Fruit fly (Drosophila melanogaster) whole organism, embryonic: Measurements from ENCODE around the gene MED25.

Experiments used
- Antp ChIP-seq: fragments of 200-800 bp; sonication (Bioruptor generic); optimal IDR thresholded peaks from 3 replicates; lab custom pipeline; 2016; ENCODE audit warnings: missing biosample characterization, missing genetic modification characterization
- CG10543 ChIP-seq: fragments of 200-800 bp; sonication (Bioruptor generic); optimal IDR thresholded peaks from 3 replicates; lab custom pipeline; 2017; ENCODE audit warnings: missing biosample characterization, mild to moderate bottlenecking, missing genetic modification characterization, moderate library complexity
- CG11504 ChIP-seq: fragments of 200-800 bp; sonication (Bioruptor generic); optimal IDR thresholded peaks from 3 replicates; lab custom pipeline; 2019; ENCODE audit warnings: missing biosample characterization, mild to moderate bottlenecking, missing genetic modification characterization, moderate library complexity
- CG12104 ChIP-seq: fragments of 200-800 bp; sonication (Bioruptor generic); optimal IDR thresholded peaks from 3 replicates; lab custom pipeline; 2016; ENCODE audit warnings: missing biosample characterization, missing genetic modification characterization
- CG12236 ChIP-seq: fragments of 200-800 bp; sonication (Bioruptor generic); optimal IDR thresholded peaks from 2 replicates; lab custom pipeline; 2016; ENCODE audit warnings: missing biosample characterization, missing genetic modification characterization
- CG12744 ChIP-seq: fragments of 200-800 bp; sonication (Bioruptor generic); optimal IDR thresholded peaks from 2 replicates; lab custom pipeline; 2016; ENCODE audit warnings: missing biosample characterization, missing genetic modification characterization
- CG13424 ChIP-seq: fragments of 200-800 bp; sonication (Bioruptor generic); optimal IDR thresholded peaks from 2 replicates; lab custom pipeline; 2019; ENCODE audit warnings: missing biosample characterization, mild to moderate bottlenecking, missing genetic modification characterization, moderate library complexity
- CG14441 ChIP-seq: fragments of 200-800 bp; sonication (Bioruptor generic); IDR thresholded peaks from 2 replicates; pipeline ENCODE4 v1.3.6; 2022; ENCODE audit warnings: missing biosample characterization, missing genetic modification characterization
- CG15696 ChIP-seq: fragments of 200-800 bp; sonication (Bioruptor generic); optimal IDR thresholded peaks from 2 replicates; lab custom pipeline; 2019; ENCODE audit warnings: missing biosample characterization, mild to moderate bottlenecking, missing genetic modification characterization, moderate library complexity
- CG1602 ChIP-seq: fragments of 200-800 bp; sonication (Bioruptor generic); optimal IDR thresholded peaks from 3 replicates; lab custom pipeline; 2016; ENCODE audit warnings: missing biosample characterization, missing genetic modification characterization
- CG1603 ChIP-seq: fragments of 200-800 bp; sonication (Bioruptor generic); optimal IDR thresholded peaks from 2 replicates; lab custom pipeline; 2019; ENCODE audit warnings: missing biosample characterization, mild to moderate bottlenecking, missing genetic modification characterization, moderate library complexity
- CG16863 ChIP-seq: fragments of 200-800 bp; sonication (Bioruptor generic); optimal IDR thresholded peaks from 3 replicates; lab custom pipeline; 2016; ENCODE audit warnings: missing biosample characterization, missing genetic modification characterization
- CG18262 ChIP-seq: fragments of 200-800 bp; optimal IDR thresholded peaks from 3 replicates; lab custom pipeline; 2019; ENCODE audit warnings: missing biosample characterization, mild to moderate bottlenecking, missing genetic modification characterization, moderate library complexity
- CG2129 ChIP-seq: fragments of 200-800 bp; sonication (Bioruptor generic); IDR thresholded peaks from 2 replicates; pipeline ENCODE4 v1.3.6; 2022; ENCODE audit warnings: missing biosample characterization, missing genetic modification characterization; ENCODE audit not compliant: partially characterized antibody
- CG5180 ChIP-seq: fragments of 200-800 bp; sonication (Bioruptor generic); optimal IDR thresholded peaks from 3 replicates; lab custom pipeline; 2017; ENCODE audit warnings: missing biosample characterization, missing genetic modification characterization, mild to moderate bottlenecking, moderate library complexity, missing genetic modification reagents
- CG8359 ChIP-seq: fragments of 200-800 bp; sonication (Bioruptor generic); optimal IDR thresholded peaks from 2 replicates; lab custom pipeline; 2017; ENCODE audit warnings: missing biosample characterization, mild to moderate bottlenecking, missing genetic modification characterization, borderline replicate concordance
- CG8924 ChIP-seq: fragments of 200-800 bp; optimal IDR thresholded peaks from 3 replicates; lab custom pipeline; 2019; ENCODE audit warnings: missing biosample characterization, mild to moderate bottlenecking, missing genetic modification characterization, moderate library complexity
- Dp ChIP-seq: fragments of 200-800 bp; sonication (Bioruptor generic); optimal IDR thresholded peaks from 2 replicates; lab custom pipeline; 2018; ENCODE audit warnings: missing biosample characterization, mild to moderate bottlenecking, missing genetic modification characterization, moderate library complexity
- E2f2 ChIP-seq: fragments of 200-800 bp; sonication (Bioruptor generic); IDR thresholded peaks from 2 replicates; pipeline ENCODE4 v1.3.6; 2022; ENCODE audit warnings: missing biosample characterization, missing genetic modification characterization
- Gsc ChIP-seq: fragments of 200-800 bp; sonication (Bioruptor generic); IDR thresholded peaks from 2 replicates; pipeline ENCODE4 v1.3.6; 2022; ENCODE audit warnings: missing biosample characterization, missing genetic modification characterization
- Gug ChIP-seq: fragments of 200-800 bp; sonication (Bioruptor generic); IDR thresholded peaks from 4 replicates; pipeline ENCODE4 v1.3.6; 2022; ENCODE audit warnings: missing biosample characterization, missing genetic modification characterization
- H2.0 ChIP-seq: fragments of 200-800 bp; sonication (Bioruptor generic); IDR thresholded peaks from 2 replicates; pipeline ENCODE4 v1.3.6; 2022; ENCODE audit warnings: missing biosample characterization, missing genetic modification characterization
- HLHmδ ChIP-seq: fragments of 200-800 bp; sonication (Bioruptor generic); optimal IDR thresholded peaks from 2 replicates; lab custom pipeline; 2018; ENCODE audit warnings: missing biosample characterization, mild to moderate bottlenecking, missing genetic modification characterization, moderate library complexity
- Hsf ChIP-seq: fragments of 200-800 bp; sonication (Bioruptor generic); optimal IDR thresholded peaks from 3 replicates; lab custom pipeline; 2016; ENCODE audit warnings: missing biosample characterization, missing genetic modification characterization
- Max ChIP-seq: fragments of 200-800 bp; sonication (Bioruptor generic); optimal IDR thresholded peaks from 2 replicates; lab custom pipeline; 2016; ENCODE audit warnings: missing biosample characterization, mild to moderate bottlenecking, missing genetic modification characterization
- Nf-YC ChIP-seq: fragments of 200-800 bp; optimal IDR thresholded peaks from 3 replicates; lab custom pipeline; 2019; ENCODE audit warnings: missing biosample characterization, mild to moderate bottlenecking, missing genetic modification characterization, moderate library complexity
- NfI ChIP-seq: fragments of 200-800 bp; sonication (Bioruptor generic); optimal IDR thresholded peaks from 3 replicates; lab custom pipeline; 2018; ENCODE audit warnings: missing biosample characterization, mild to moderate bottlenecking, missing genetic modification characterization, moderate library complexity
- Ravus ChIP-seq: fragments of 200-800 bp; sonication (Bioruptor generic); IDR thresholded peaks from 2 replicates; pipeline ENCODE4 v1.3.6; 2022; ENCODE audit warnings: missing biosample characterization, missing genetic modification characterization
- Sry-δ ChIP-seq: fragments of 200-800 bp; sonication (Bioruptor generic); optimal IDR thresholded peaks from 2 replicates; lab custom pipeline; 2016; ENCODE audit warnings: missing biosample characterization, missing genetic modification characterization
- Stat92E ChIP-seq, 3 experiments: fragments of >200 bp in 2 of 3; fragments of 200-800 bp in 1 of 3; sonication (Bioruptor generic) in 1 of 3; optimal IDR thresholded peaks; 2 replicates each; lab custom pipeline; 2017 to 2019; ENCODE audit warnings: missing biosample characterization in 3 of 3, missing genetic modification characterization in 3 of 3, mild to moderate bottlenecking in 1 of 3, moderate library complexity in 1 of 3
- Taf1 ChIP-seq: fragments of 200-800 bp; sonication (Bioruptor generic); IDR thresholded peaks from 2 replicates; pipeline ENCODE4 v1.3.6; 2022; ENCODE audit warnings: missing biosample characterization, missing genetic modification characterization
- aop ChIP-seq: fragments of 200-800 bp; sonication (Bioruptor generic); IDR thresholded peaks from 2 replicates; pipeline ENCODE4 v1.3.6; 2022; ENCODE audit warnings: missing biosample characterization, missing genetic modification characterization
- ash1 ChIP-seq: fragments of 200-800 bp; sonication (Bioruptor generic); optimal IDR thresholded peaks from 2 replicates; lab custom pipeline; 2018; ENCODE audit warnings: missing biosample characterization, mild to moderate bottlenecking, missing genetic modification characterization
- bbx ChIP-seq: fragments of 200-800 bp; sonication (Bioruptor generic); IDR thresholded peaks from 2 replicates; pipeline ENCODE4 v1.3.6; 2022; ENCODE audit warnings: missing biosample characterization, missing genetic modification characterization; ENCODE audit not compliant: partially characterized antibody
- bcd ChIP-seq: fragments of 200-800 bp; sonication (Bioruptor generic); optimal IDR thresholded peaks from 2 replicates; lab custom pipeline; 2017; ENCODE audit warnings: missing biosample characterization, mild to moderate bottlenecking, missing genetic modification characterization
- chinmo ChIP-seq: fragments of 200-800 bp; sonication (Bioruptor generic); IDR thresholded peaks from 4 replicates; pipeline ENCODE4 v1.3.6; 2022; ENCODE audit warnings: missing biosample characterization, missing genetic modification characterization; ENCODE audit not compliant: partially characterized antibody
- cwo ChIP-seq: fragments of 200-800 bp; sonication (Bioruptor generic); optimal IDR thresholded peaks from 3 replicates; lab custom pipeline; 2017; ENCODE audit warnings: missing biosample characterization, missing genetic modification characterization, mild to moderate bottlenecking, moderate library complexity, missing genetic modification reagents
- fd96Cb ChIP-seq: fragments of 200-800 bp; sonication (Bioruptor generic); optimal IDR thresholded peaks from 2 replicates; lab custom pipeline; 2018; ENCODE audit warnings: missing biosample characterization, mild to moderate bottlenecking, missing genetic modification characterization, moderate library complexity
- ham ChIP-seq: fragments of 200-800 bp; sonication (Bioruptor generic); IDR thresholded peaks from 2 replicates; pipeline ENCODE4 v1.3.6; 2022; ENCODE audit warnings: missing biosample characterization, missing genetic modification characterization
- hth ChIP-seq: fragments of >200 bp; optimal IDR thresholded peaks from 2 replicates; lab custom pipeline; 2017; ENCODE audit warnings: inconsistent platforms
- phol ChIP-seq: fragments of 200-800 bp; sonication (Bioruptor generic); optimal IDR thresholded peaks from 3 replicates; lab custom pipeline; 2018; ENCODE audit warnings: missing biosample characterization, mild to moderate bottlenecking, missing genetic modification characterization, moderate library complexity
- sc ChIP-seq, 3 experiments: fragments of >200 bp in 2 of 3; fragments of 200-800 bp in 1 of 3; sonication (Bioruptor generic) in 1 of 3; optimal IDR thresholded peaks; 2 replicates in 2 of 3; 3 replicates in 1 of 3; lab custom pipeline; 2017; ENCODE audit warnings: mild to moderate bottlenecking in 1 of 3, missing biosample characterization in 1 of 3, missing genetic modification characterization in 1 of 3, missing genetic modification reagents in 1 of 3
- sens ChIP-seq: fragments of 200-800 bp; sonication (Bioruptor generic); peaks from one replicate; lab custom pipeline; 2016; ENCODE audit warnings: missing biosample characterization, missing genetic modification characterization
- slp2 ChIP-seq: fragments of 200-800 bp; sonication (Bioruptor generic); optimal IDR thresholded peaks from 2 replicates; lab custom pipeline; 2016; ENCODE audit warnings: missing biosample characterization, missing genetic modification characterization
- stwl ChIP-seq: fragments of 200-800 bp; sonication (Bioruptor generic); optimal IDR thresholded peaks from 3 replicates; lab custom pipeline; 2018; ENCODE audit warnings: missing biosample characterization, mild to moderate bottlenecking, missing genetic modification characterization, moderate library complexity
- tap ChIP-seq: fragments of 200-800 bp; optimal IDR thresholded peaks from 3 replicates; lab custom pipeline; 2019; ENCODE audit warnings: missing biosample characterization, mild to moderate bottlenecking, missing genetic modification characterization, moderate library complexity
- ttk ChIP-seq: fragments of 200-800 bp; sonication (Bioruptor generic); IDR thresholded peaks from 2 replicates; pipeline ENCODE4 v2.1.2; 2022; ENCODE audit warnings: missing biosample characterization, missing genetic modification characterization
- tx ChIP-seq: fragments of 200-800 bp; sonication (Bioruptor generic); optimal IDR thresholded peaks from 2 replicates; lab custom pipeline; 2016; ENCODE audit warnings: missing biosample characterization, missing genetic modification characterization

Gene MED25

dm6 chr3R:20021152-20021769 lies 12.5 kb downstream of the MED25 start, which contains the start of the genes PIG-L and psidin (continued):
- TF ChIP-seq Hsf (peak; percentile 89), CG15696 (peak; percentile 80), Antp (GFP tag; lab: Kevin White, UChicago) (peak; percentile 75), CG10543 (GFP tag; lab: Kevin White, UChicago) (no peak), Dp (peak; percentile 5), bcd (GFP tag; lab: Kevin White, UChicago) (peak; percentile 71), aop (no peak), ash1 (no peak), fd96Cb (tag; lab: Kevin White, UChicago) (peak; percentile 72), CG8359 (GFP tag; lab: Kevin White, UChicago) (no peak), ham (GFP tag; lab: Robert Waterston, UW) (no peak), CG16863 (GFP tag; lab: Kevin White, UChicago) (peak; percentile 82), cwo (GFP tag; lab: Kevin White, UChicago) (peak; percentile 43), Stat92E (GFP tag; optimal IDR thresholded peaks at IDR 0.05; lab: Kevin White, UChicago) (peak in 1 of 3 experiments; percentile 77), Gug (GFP tag; lab: Robert Waterston, UW) (peak; percentile 63; the same call in 2 of the 4 replicates), NfI (GFP tag; lab: Kevin White, UChicago) (peak; percentile 82), Taf1 (GFP tag; lab: Robert Waterston, UW) (peak; percentile 5; the same call in 1 of the 2 replicates), CG2129 (GFP tag; lab: Robert Waterston, UW) (peak; percentile 93), CG1603 (peak; percentile 83), sens (GFP tag; lab: Kevin White, UChicago) (peak; percentile 97), Sry-δ (GFP tag; lab: Kevin White, UChicago) (peak; percentile 92), CG12744 (GFP tag; lab: Kevin White, UChicago) (peak; percentile 48), chinmo (GFP tag; lab: Robert Waterston, UW) (0 out of 4 replicates have a peak, but pooled peaks have one; percentile 61), CG1602 (peak; percentile 86), CG14441 (GFP tag; lab: Robert Waterston, UW) (peak; percentile 72), Ravus (GFP tag; lab: Robert Waterston, UW) (peak; percentile 11; the same call in 1 of the 2 replicates), sc (optimal IDR thresholded peaks at IDR 0.05; lab: Kevin White, UChicago) (no peak), sc (GFP tag; optimal IDR thresholded peaks at IDR 0.05; lab: Kevin White, UChicago) (peak; percentile 77), slp2 (peak; percentile 77), stwl (tag; lab: Kevin White, UChicago) (peak; percentile 38), Max (peak; percentile 57), CG13424 (tag; lab: Kevin White, UChicago) (peak; percentile 94), Nf-YC (tag; lab: Kevin White, UChicago) (peak; percentile 82), phol (peak; percentile 84), E2f2 (GFP tag; lab: Robert Waterston, UW) (peak; percentile 48; the same call in 1 of the 2 replicates), ttk (GFP tag; lab: Robert Waterston, UW) (peak; percentile 40), bbx (GFP tag; lab: Robert Waterston, UW) (peak; percentile 95), HLHmδ (GFP tag; lab: Kevin White, UChicago) (no peak), tx (peak; percentile 68), CG11504 (tag; lab: Kevin White, UChicago) (peak; percentile 80), Gsc (0 out of 2 replicates have a peak, but pooled peaks have one; percentile 34), CG8924 (tag; lab: Kevin White, UChicago) (peak; percentile 85), hth (lab: Kevin White, UChicago) (no peak), H2.0 (GFP tag; lab: Robert Waterston, UW) (peak; percentile 59), CG5180 (GFP tag; lab: Kevin White, UChicago) (no peak), CG12104 (GFP tag; lab: Kevin White, UChicago) (peak; percentile 78), CG18262 (tag; lab: Kevin White, UChicago) (peak; percentile 92), CG12236 (GFP tag; lab: Kevin White, UChicago) (peak; percentile 58), tap (tag; lab: Kevin White, UChicago) (no peak)
